Worm (Caenorhabditis elegans) whole organism, L3 larva: ENCODE measurements around the gene R04D3.3.

Experiments
- ZK546.5 ChIP-seq: sonication (generic microtip); optimal IDR thresholded peaks from 2 replicates; lab custom pipeline; 2017; ENCODE audit warnings: missing biosample characterization, missing genetic modification characterization
- aly-2 ChIP-seq: fragments of 150-350 bp; optimal IDR thresholded peaks from 2 replicates; lab custom pipeline; 2014; ENCODE audit warnings: missing biosample characterization, missing genetic modification characterization
- ama-1 ChIP-seq: fragments of 150-350 bp; optimal IDR thresholded peaks from 2 replicates; lab custom pipeline; 2018
- egl-27 ChIP-seq: sonication (generic microtip); optimal IDR thresholded peaks from 4 replicates; lab custom pipeline; 2017; ENCODE audit warnings: missing biosample characterization, missing genetic modification reagents, missing genetic modification characterization
- elt-3 ChIP-seq, 3 experiments: fragments of 150-350 bp in 1 of 3; sonication (generic microtip) in 2 of 3; optimal IDR thresholded peaks; 2 replicates in 2 of 3; 4 replicates in 1 of 3; lab custom pipeline; 2014 to 2017; ENCODE audit warnings: missing biosample characterization in 3 of 3, missing genetic modification characterization in 3 of 3
- lin-15B ChIP-seq: fragments of 150-350 bp; optimal IDR thresholded peaks from 2 replicates; lab custom pipeline; 2014; ENCODE audit warnings: missing biosample characterization, missing genetic modification characterization
- nhr-12 ChIP-seq: fragments of 150-350 bp; optimal IDR thresholded peaks from 2 replicates; lab custom pipeline; 2014; ENCODE audit warnings: missing biosample characterization, missing genetic modification characterization
- nhr-28 ChIP-seq: fragments of 150-350 bp; optimal IDR thresholded peaks from 2 replicates; lab custom pipeline; 2014; ENCODE audit warnings: missing biosample characterization, missing genetic modification characterization
- nhr-67 ChIP-seq: fragments of 150-350 bp; optimal IDR thresholded peaks from 2 replicates; lab custom pipeline; 2014; ENCODE audit warnings: missing biosample characterization, missing genetic modification characterization
- pha-4 ChIP-seq: fragments of 150-350 bp; optimal IDR thresholded peaks from 2 replicates; lab custom pipeline; 2014; ENCODE audit warnings: missing biosample characterization, missing genetic modification reagents, missing genetic modification characterization
- pqm-1 ChIP-seq: fragments of 150-350 bp; optimal IDR thresholded peaks from 2 replicates; lab custom pipeline; 2017; ENCODE audit warnings: missing biosample characterization, missing genetic modification characterization, inconsistent platforms
- skn-1 ChIP-seq: fragments of 150-350 bp; optimal IDR thresholded peaks from 2 replicates; lab custom pipeline; 2014; ENCODE audit warnings: missing biosample characterization, missing genetic modification characterization
- tbx-2 ChIP-seq: sonication (generic microtip); optimal IDR thresholded peaks from 2 replicates; lab custom pipeline; 2016; ENCODE audit warnings: mild to moderate bottlenecking, missing genetic modification characterization, missing compliant biosample characterization
- ztf-11 ChIP-seq: fragments of 150-350 bp; optimal IDR thresholded peaks from 2 replicates; lab custom pipeline; 2014; ENCODE audit warnings: missing biosample characterization, missing genetic modification characterization

ce11 chrX:13250163-13250562 is 40.3 kb downstream of the R04D3.3 start:
- TF ChIP-seq nhr-67 = no peak
- TF ChIP-seq aly-2 = no peak
- no peak for TF ChIP-seq nhr-28 (tag; lab: Kevin White, UChicago)
- TF ChIP-seq ztf-11 (tag; lab: Kevin White, UChicago) = no peak
- no peak for TF ChIP-seq skn-1
- no peak for TF ChIP-seq nhr-12
- TF ChIP-seq lin-15B (tag; lab: Kevin White, UChicago) = no peak
- no peak for TF ChIP-seq egl-27
- peak; percentile 92 for TF ChIP-seq pha-4 (tag; lab: Kevin White, UChicago)
- TF ChIP-seq elt-3 (tag; optimal IDR thresholded peaks at IDR 0.05; lab: Kevin White, UChicago) = no peak
- TF ChIP-seq pqm-1 = peak; percentile 80
- no peak for TF ChIP-seq ama-1 (lab: Kevin White, UChicago)
- TF ChIP-seq ZK546.5 (tag; lab: Kevin White, UChicago) = no peak
- no peak for TF ChIP-seq tbx-2
